Fruit fly (Drosophila melanogaster) whole organism, pupa: ENCODE results near the gene CG7079.
A peak's percentile ranks its signal among the peaks of the same experiment; 100 is the strongest.

Source experiments
- CG12605 ChIP-seq: fragments of 200-800 bp; sonication (Bioruptor generic); IDR thresholded peaks from 2 replicates; pipeline ENCODE4 v1.3.6; 2022; ENCODE audit warnings: missing biosample characterization, missing genetic modification characterization
- CG13204 ChIP-seq: fragments of 200-800 bp; sonication (Bioruptor generic); optimal IDR thresholded peaks from 2 replicates; lab custom pipeline; 2018; ENCODE audit warnings: missing biosample characterization, mild to moderate bottlenecking, missing genetic modification characterization, moderate library complexity
- CG14655 ChIP-seq: fragments of 200-800 bp; sonication (Bioruptor generic); optimal IDR thresholded peaks from 3 replicates; lab custom pipeline; 2017; ENCODE audit warnings: mild to moderate bottlenecking, missing biosample characterization, missing genetic modification reagents, missing genetic modification characterization
- CG15710 ChIP-seq: fragments of 200-800 bp; sonication (Bioruptor generic); optimal IDR thresholded peaks from 2 replicates; lab custom pipeline; 2018; ENCODE audit warnings: missing biosample characterization, mild to moderate bottlenecking, missing genetic modification characterization, moderate library complexity
- CG17806 ChIP-seq: fragments of 200-800 bp; sonication (Bioruptor generic); optimal IDR thresholded peaks from 2 replicates; lab custom pipeline; 2018; ENCODE audit warnings: missing biosample characterization, mild to moderate bottlenecking, missing genetic modification characterization, moderate library complexity
- CG32121 ChIP-seq: fragments of 200-800 bp; sonication (Bioruptor generic); IDR thresholded peaks from 2 replicates; pipeline ENCODE4 v1.3.6; 2022; ENCODE audit warnings: missing biosample characterization, missing genetic modification characterization
- CG34367 ChIP-seq: fragments of 200-800 bp; sonication (Bioruptor generic); optimal IDR thresholded peaks from 2 replicates; lab custom pipeline; 2018; ENCODE audit warnings: missing biosample characterization, mild to moderate bottlenecking, missing genetic modification characterization
- CG4496 ChIP-seq: fragments of 200-800 bp; sonication (Bioruptor generic); IDR thresholded peaks from 3 replicates; pipeline ENCODE4 v1.3.6; 2022; ENCODE audit warnings: missing biosample characterization, missing genetic modification characterization
- CG8159 ChIP-seq: fragments of 200-800 bp; sonication (Bioruptor generic); optimal IDR thresholded peaks from 3 replicates; lab custom pipeline; 2018; ENCODE audit warnings: missing biosample characterization, mild to moderate bottlenecking, missing genetic modification characterization, moderate library complexity
- CG8301 ChIP-seq: fragments of 200-800 bp; sonication (Bioruptor generic); optimal IDR thresholded peaks from 2 replicates; lab custom pipeline; 2018; ENCODE audit warnings: missing biosample characterization, mild to moderate bottlenecking, missing genetic modification characterization
- CG9948 ChIP-seq: fragments of 200-800 bp; sonication (Bioruptor generic); optimal IDR thresholded peaks from 2 replicates; lab custom pipeline; 2018; ENCODE audit warnings: missing biosample characterization, mild to moderate bottlenecking, missing genetic modification characterization, moderate library complexity
- D1 ChIP-seq: fragments of 200-800 bp; sonication (Bioruptor generic); optimal IDR thresholded peaks from 2 replicates; lab custom pipeline; 2018; ENCODE audit warnings: missing biosample characterization, mild to moderate bottlenecking, missing genetic modification characterization, moderate library complexity
- EcR ChIP-seq: fragments of 200-800 bp; sonication (Bioruptor generic); optimal IDR thresholded peaks from 3 replicates; lab custom pipeline; 2019; ENCODE audit warnings: missing biosample characterization, missing genetic modification characterization, mild to moderate bottlenecking, moderate library complexity, missing genetic modification reagents
- Ets98B ChIP-seq: fragments of 200-800 bp; sonication (Bioruptor generic); IDR thresholded peaks from 2 replicates; pipeline ENCODE4 v1.3.6; 2022; ENCODE audit warnings: missing biosample characterization, missing genetic modification characterization
- Pif1A ChIP-seq: fragments of 200-800 bp; sonication (Bioruptor generic); optimal IDR thresholded peaks from 3 replicates; lab custom pipeline; 2016; ENCODE audit warnings: missing biosample characterization, missing genetic modification characterization
- Pif1B ChIP-seq: fragments of 200-800 bp; sonication (Bioruptor generic); optimal IDR thresholded peaks from 3 replicates; lab custom pipeline; 2016; ENCODE audit warnings: missing biosample characterization, missing genetic modification characterization
- Snoo ChIP-seq: fragments of 200-800 bp; sonication (Bioruptor generic); optimal IDR thresholded peaks from 3 replicates; lab custom pipeline; 2017; ENCODE audit warnings: missing biosample characterization, mild to moderate bottlenecking, missing genetic modification characterization, inconsistent platforms
- fd96Ca ChIP-seq: fragments of 200-800 bp; sonication (Bioruptor generic); IDR thresholded peaks from 3 replicates; pipeline ENCODE4 v1.3.6; 2022; ENCODE audit warnings: missing biosample characterization, missing genetic modification characterization
- gl ChIP-seq: fragments of 200-800 bp; sonication (Bioruptor generic); optimal IDR thresholded peaks from 2 replicates; lab custom pipeline; 2018; ENCODE audit warnings: missing biosample characterization, mild to moderate bottlenecking, missing genetic modification characterization
- rn ChIP-seq: fragments of 200-800 bp; sonication (Bioruptor generic); IDR thresholded peaks from 2 replicates; pipeline ENCODE4 v1.3.6; 2022; ENCODE audit warnings: missing biosample characterization, missing genetic modification characterization

Gene CG7079

DNA sequence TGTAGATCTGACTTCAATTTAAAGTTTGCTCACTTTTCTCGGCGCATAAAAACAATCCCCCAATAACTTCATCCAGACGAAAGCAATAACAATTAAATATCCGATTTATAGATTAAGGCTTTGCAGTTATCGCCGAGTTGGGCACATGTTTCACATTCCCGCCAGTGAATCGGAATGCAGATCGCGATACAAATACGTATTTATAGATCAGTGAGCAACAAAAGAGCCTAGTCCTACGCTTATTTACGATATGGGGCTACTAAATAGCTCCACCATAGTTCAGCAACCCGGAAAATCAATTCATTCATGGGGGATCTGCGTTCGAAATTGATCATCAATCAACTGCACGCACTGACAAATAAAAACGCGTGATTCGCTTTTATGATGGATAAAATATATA is 43.4 kb upstream of the CG7079 start:
- TF ChIP-seq EcR (GFP tag; lab: Kevin White, UChicago) (peak; percentile 64), gl (tag; lab: Kevin White, UChicago) (no peak)

DNA sequence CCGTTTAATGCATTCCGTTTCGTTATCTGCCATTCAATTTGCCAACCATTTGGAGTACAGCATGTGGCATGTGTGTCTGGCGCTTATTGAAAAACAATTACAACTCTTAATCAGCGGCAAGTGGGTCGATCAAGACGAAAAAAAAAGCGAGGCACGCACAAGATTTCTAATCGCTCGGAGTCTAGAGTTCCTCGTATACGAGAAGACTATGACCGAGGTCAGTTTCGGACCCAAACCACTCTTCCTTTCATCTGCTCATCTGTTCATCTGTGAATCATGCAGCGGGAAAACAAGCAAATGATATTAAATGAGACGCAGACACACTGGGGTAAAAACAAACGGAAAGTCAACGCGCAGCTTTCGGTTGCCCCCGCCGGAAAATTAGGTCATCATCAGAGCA is 42.9 kb upstream of the CG7079 start:
- peak; percentile 40; the same call in 1 of the 3 replicates for TF ChIP-seq CG4496 (GFP tag; lab: Robert Waterston, UW)
- TF ChIP-seq CG14655: no peak

DNA sequence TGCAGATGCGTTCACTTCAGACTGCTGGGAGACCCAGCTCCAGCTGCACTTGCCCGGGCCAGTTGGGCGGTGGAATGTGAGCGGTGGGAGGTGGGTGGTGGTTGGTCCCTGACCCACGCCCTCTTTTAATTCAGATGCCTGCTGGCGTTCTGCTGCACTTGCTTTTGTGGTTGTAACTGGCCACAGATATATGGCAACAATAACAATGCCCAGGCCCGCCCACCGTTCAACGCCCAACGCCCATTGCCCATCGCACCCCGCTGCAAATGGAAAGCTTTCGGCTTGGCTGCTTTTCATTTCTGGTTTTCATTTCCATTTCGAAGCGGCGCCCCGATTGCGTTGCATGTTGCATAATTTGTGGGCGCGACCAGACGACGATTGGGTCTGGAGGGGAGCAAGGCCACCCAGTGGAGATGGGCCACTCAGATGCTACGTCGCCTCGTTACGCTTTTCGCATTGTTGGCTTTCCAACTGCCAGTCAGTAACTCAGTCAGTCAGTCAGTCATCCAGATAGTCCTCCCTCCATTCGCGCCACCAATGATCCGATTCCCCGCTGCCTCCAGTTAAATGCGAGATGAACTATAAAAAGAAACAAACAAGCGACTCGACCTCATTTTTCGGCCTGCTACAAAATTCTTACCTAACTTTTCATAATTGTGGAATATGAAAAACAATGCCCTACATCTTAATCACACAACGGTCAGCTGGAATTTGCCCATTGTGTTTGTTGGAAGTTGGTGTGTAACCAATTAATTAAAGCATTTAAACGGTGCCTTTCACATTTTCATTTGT is 41.8 kb upstream of the CG7079 start:
- TF ChIP-seq CG13204 (GFP tag; lab: Kevin White, UChicago) (peak; percentile 20), CG4496 (GFP tag; lab: Robert Waterston, UW) (no peak), EcR (GFP tag; lab: Kevin White, UChicago) (peak; percentile 62)
- TF ChIP-seq, all 21 proteins: peak for 2

- peak; percentile 41 for TF ChIP-seq CG34367 (tag; lab: Kevin White, UChicago)
- TF ChIP-seq CG32121 (GFP tag; lab: Robert Waterston, UW): peak; percentile 29; the same call in 1 of the 2 replicates
- TF ChIP-seq gl (tag; lab: Kevin White, UChicago): peak; percentile 12
- no peak for TF ChIP-seq CG15710 (tag; lab: Kevin White, UChicago)
- peak; percentile 27; the same call in 1 of the 2 replicates for TF ChIP-seq Ets98B
- no peak for TF ChIP-seq CG9948 (tag; lab: Kevin White, UChicago)
- peak; percentile 60 for TF ChIP-seq Pif1A (GFP tag; lab: Kevin White, UChicago)
- peak; percentile 64 for TF ChIP-seq Pif1B (GFP tag; lab: Kevin White, UChicago)
- peak; percentile 32 for TF ChIP-seq CG8159 (tag; lab: Kevin White, UChicago)
- peak; percentile 54; the same call in 1 of the 3 replicates for TF ChIP-seq CG4496 (GFP tag; lab: Robert Waterston, UW)
- peak; percentile 42; the same call in 1 of the 3 replicates for TF ChIP-seq fd96Ca (GFP tag; lab: Robert Waterston, UW)
- no peak for TF ChIP-seq rn (GFP tag; lab: Robert Waterston, UW)
- 0 out of 2 replicates have a peak, but pooled peaks have one; percentile 31 for TF ChIP-seq CG12605 (GFP tag; lab: Robert Waterston, UW)
- TF ChIP-seq Snoo (tag; lab: Kevin White, UChicago): peak; percentile 43
Observed at dm6 chr3R:21089416-21089815, 40.8 kb upstream of the CG7079 start.

- TF ChIP-seq CG4496 (GFP tag; lab: Robert Waterston, UW): no peak
- TF ChIP-seq CG13204 (GFP tag; lab: Kevin White, UChicago): no peak
- peak; percentile 87 for TF ChIP-seq EcR (GFP tag; lab: Kevin White, UChicago)
Observed at dm6 chr3R:21084979-21085378, 36.4 kb upstream of the CG7079 start.

- no peak for TF ChIP-seq EcR (GFP tag; lab: Kevin White, UChicago)
- TF ChIP-seq D1 (tag; lab: Kevin White, UChicago): no peak
- no peak for TF ChIP-seq CG15710 (tag; lab: Kevin White, UChicago)
- no peak for TF ChIP-seq rn (GFP tag; lab: Robert Waterston, UW)
- no peak for TF ChIP-seq CG17806 (tag; lab: Kevin White, UChicago)
- no peak for TF ChIP-seq CG13204 (GFP tag; lab: Kevin White, UChicago)
- no peak for TF ChIP-seq CG8159 (tag; lab: Kevin White, UChicago)
- TF ChIP-seq CG14655: no peak
- TF ChIP-seq CG9948 (tag; lab: Kevin White, UChicago): no peak
- TF ChIP-seq fd96Ca (GFP tag; lab: Robert Waterston, UW): no peak
- no peak for TF ChIP-seq Pif1B (GFP tag; lab: Kevin White, UChicago)
- no peak for TF ChIP-seq Ets98B
- no peak for TF ChIP-seq CG8301 (tag; lab: Kevin White, UChicago)
- TF ChIP-seq CG32121 (GFP tag; lab: Robert Waterston, UW): no peak
- TF ChIP-seq CG4496 (GFP tag; lab: Robert Waterston, UW): no peak
- no peak for TF ChIP-seq CG34367 (tag; lab: Kevin White, UChicago)
Observed at dm6 chr3R:21080876-21081586, 32.4 kb upstream of the CG7079 start, which contains the start of gene HHEX. HHEX (minus strand) TSS chr3R:21080926.

dm6 chr3R:21078958-21079357 is 30.3 kb upstream of the CG7079 start:
- TF ChIP-seq Pif1A (GFP tag; lab: Kevin White, UChicago) (no peak), D1 (tag; lab: Kevin White, UChicago) (no peak), CG12605 (GFP tag; lab: Robert Waterston, UW) (no peak), CG17806 (tag; lab: Kevin White, UChicago) (no peak), fd96Ca (GFP tag; lab: Robert Waterston, UW) (no peak), gl (tag; lab: Kevin White, UChicago) (no peak), CG14655 (no peak)
